Fruit fly (Drosophila melanogaster) whole organism, embryonic: ENCODE measurements around the gene CG4570.

Experiments
- Dbx ChIP-seq: fragments of 200-800 bp; sonication (Bioruptor generic); IDR thresholded peaks from 3 replicates; pipeline ENCODE4 v1.3.6; 2022; ENCODE audit warnings: missing biosample characterization, missing genetic modification characterization
- ab ChIP-seq: fragments of 200-800 bp; sonication (Bioruptor generic); optimal IDR thresholded peaks from 2 replicates; lab custom pipeline; 2016; ENCODE audit warnings: missing biosample characterization, missing genetic modification characterization
- danr ChIP-seq: fragments of 200-800 bp; sonication (Bioruptor generic); IDR thresholded peaks from 2 replicates; pipeline ENCODE4 v1.3.6; 2022; ENCODE audit warnings: missing biosample characterization, missing genetic modification characterization

dm6 chr3R:10856618-10857017 lies at the start of gene CG4570:
- no peak for TF ChIP-seq danr (GFP tag; lab: Robert Waterston, UW)
- no peak for TF ChIP-seq ab (GFP tag; lab: Kevin White, UChicago)
- TF ChIP-seq Dbx (GFP tag; lab: Robert Waterston, UW) = no peak
